Fruit fly (Drosophila melanogaster) whole organism, pupa: Measurements from ENCODE around the gene Cpr65Au.

Source experiments
- CG13204 ChIP-seq: fragments of 200-800 bp; sonication (Bioruptor generic); optimal IDR thresholded peaks from 2 replicates; lab custom pipeline; 2018; ENCODE audit warnings: missing biosample characterization, mild to moderate bottlenecking, missing genetic modification characterization, moderate library complexity
- CG14655 ChIP-seq: fragments of 200-800 bp; sonication (Bioruptor generic); optimal IDR thresholded peaks from 3 replicates; lab custom pipeline; 2017; ENCODE audit warnings: mild to moderate bottlenecking, missing biosample characterization, missing genetic modification reagents, missing genetic modification characterization
- CG32121 ChIP-seq: fragments of 200-800 bp; sonication (Bioruptor generic); IDR thresholded peaks from 2 replicates; pipeline ENCODE4 v1.3.6; 2022; ENCODE audit warnings: missing biosample characterization, missing genetic modification characterization
- CG34367 ChIP-seq: fragments of 200-800 bp; sonication (Bioruptor generic); optimal IDR thresholded peaks from 2 replicates; lab custom pipeline; 2018; ENCODE audit warnings: missing biosample characterization, mild to moderate bottlenecking, missing genetic modification characterization
- CG4496 ChIP-seq: fragments of 200-800 bp; sonication (Bioruptor generic); IDR thresholded peaks from 3 replicates; pipeline ENCODE4 v1.3.6; 2022; ENCODE audit warnings: missing biosample characterization, missing genetic modification characterization
- CG9948 ChIP-seq: fragments of 200-800 bp; sonication (Bioruptor generic); optimal IDR thresholded peaks from 2 replicates; lab custom pipeline; 2018; ENCODE audit warnings: missing biosample characterization, mild to moderate bottlenecking, missing genetic modification characterization, moderate library complexity
- D1 ChIP-seq: fragments of 200-800 bp; sonication (Bioruptor generic); optimal IDR thresholded peaks from 2 replicates; lab custom pipeline; 2018; ENCODE audit warnings: missing biosample characterization, mild to moderate bottlenecking, missing genetic modification characterization, moderate library complexity
- EcR ChIP-seq: fragments of 200-800 bp; sonication (Bioruptor generic); optimal IDR thresholded peaks from 3 replicates; lab custom pipeline; 2019; ENCODE audit warnings: missing biosample characterization, missing genetic modification characterization, mild to moderate bottlenecking, moderate library complexity, missing genetic modification reagents
- Pif1A ChIP-seq: fragments of 200-800 bp; sonication (Bioruptor generic); optimal IDR thresholded peaks from 3 replicates; lab custom pipeline; 2016; ENCODE audit warnings: missing biosample characterization, missing genetic modification characterization
- Pif1B ChIP-seq: fragments of 200-800 bp; sonication (Bioruptor generic); optimal IDR thresholded peaks from 3 replicates; lab custom pipeline; 2016; ENCODE audit warnings: missing biosample characterization, missing genetic modification characterization
- Snoo ChIP-seq: fragments of 200-800 bp; sonication (Bioruptor generic); optimal IDR thresholded peaks from 3 replicates; lab custom pipeline; 2017; ENCODE audit warnings: missing biosample characterization, mild to moderate bottlenecking, missing genetic modification characterization, inconsistent platforms
- rn ChIP-seq: fragments of 200-800 bp; sonication (Bioruptor generic); IDR thresholded peaks from 2 replicates; pipeline ENCODE4 v1.3.6; 2022; ENCODE audit warnings: missing biosample characterization, missing genetic modification characterization

- no peak for TF ChIP-seq CG32121 (GFP tag; lab: Robert Waterston, UW)
- no peak for TF ChIP-seq CG9948 (tag; lab: Kevin White, UChicago)
- TF ChIP-seq CG14655 (GFP tag; lab: Kevin White, UChicago) = no peak
- TF ChIP-seq D1 (tag; lab: Kevin White, UChicago) = no peak
- TF ChIP-seq EcR = no peak
- TF ChIP-seq Pif1B = no peak
- no peak for TF ChIP-seq CG4496
- TF ChIP-seq CG13204 (GFP tag; lab: Kevin White, UChicago) = no peak
- no peak for TF ChIP-seq Pif1A (GFP tag; lab: Kevin White, UChicago)
- no peak for TF ChIP-seq CG34367 (tag; lab: Kevin White, UChicago)
- TF ChIP-seq rn (GFP tag; lab: Robert Waterston, UW) = no peak
- no peak for TF ChIP-seq Snoo (tag; lab: Kevin White, UChicago)
These were observed 27.4 kb downstream of the Cpr65Au start for dm6 chr3L:6104551-6104950.
